Fruit fly (Drosophila melanogaster) whole organism, embryonic: ENCODE measurements around the gene CG43880.
A peak's percentile ranks its signal among the peaks of the same experiment; 100 is the strongest.

Experiments used
- B-H1 ChIP-seq: fragments of 200-800 bp; sonication (Bioruptor generic); IDR thresholded peaks from 3 replicates; pipeline ENCODE4 v1.3.6; 2022; ENCODE audit warnings: missing biosample characterization, missing genetic modification characterization
- Blimp-1 ChIP-seq: fragments of 200-800 bp; sonication (Bioruptor generic); optimal IDR thresholded peaks from 3 replicates; lab custom pipeline; 2018; ENCODE audit warnings: missing biosample characterization, missing genetic modification characterization, mild to moderate bottlenecking, moderate library complexity, missing genetic modification reagents
- CG12219 ChIP-seq: fragments of 200-800 bp; sonication (Bioruptor generic); optimal IDR thresholded peaks from 3 replicates; lab custom pipeline; 2018; ENCODE audit warnings: missing biosample characterization, mild to moderate bottlenecking, missing genetic modification characterization
- CG12769 ChIP-seq: fragments of 200-800 bp; sonication (Bioruptor generic); optimal IDR thresholded peaks from 2 replicates; lab custom pipeline; 2019; ENCODE audit warnings: missing biosample characterization, mild to moderate bottlenecking, missing genetic modification characterization, moderate library complexity
- CG15269 ChIP-seq: fragments of 200-800 bp; sonication (Bioruptor generic); optimal IDR thresholded peaks from 2 replicates; lab custom pipeline; 2018; ENCODE audit warnings: missing biosample characterization, mild to moderate bottlenecking, missing genetic modification characterization, moderate library complexity
- CG17568 ChIP-seq: fragments of 200-800 bp; sonication (Bioruptor generic); optimal IDR thresholded peaks from 2 replicates; lab custom pipeline; 2018; ENCODE audit warnings: missing biosample characterization, mild to moderate bottlenecking, missing genetic modification characterization, moderate library complexity
- CG31441 ChIP-seq: fragments of 200-800 bp; sonication (Bioruptor generic); IDR thresholded peaks from 2 replicates; pipeline ENCODE4 v1.3.6; 2022; ENCODE audit warnings: missing biosample characterization, missing genetic modification characterization
- CG32532 ChIP-seq: fragments of 200-800 bp; sonication (Bioruptor generic); IDR thresholded peaks from 2 replicates; pipeline ENCODE4 v1.3.6; 2022; ENCODE audit warnings: missing biosample characterization, missing genetic modification characterization
- CG3726 ChIP-seq: fragments of 200-800 bp; sonication (Bioruptor generic); IDR thresholded peaks from 3 replicates; pipeline ENCODE4, ENCODE4 v1.3.6; 2022; ENCODE audit warnings: missing biosample characterization, missing genetic modification characterization
- CG4282 ChIP-seq: fragments of 200-800 bp; sonication (Bioruptor generic); optimal IDR thresholded peaks from 2 replicates; lab custom pipeline; 2016; ENCODE audit warnings: missing biosample characterization, missing genetic modification characterization
- CG4360 ChIP-seq: fragments of 200-800 bp; sonication (Bioruptor generic); IDR thresholded peaks from 2 replicates; pipeline ENCODE4 v1.3.6; 2022; ENCODE audit warnings: missing biosample characterization, missing genetic modification characterization
- CG7987 ChIP-seq: fragments of 200-800 bp; sonication (Bioruptor generic); optimal IDR thresholded peaks from 2 replicates; lab custom pipeline; 2018; ENCODE audit warnings: missing biosample characterization, mild to moderate bottlenecking, missing genetic modification characterization, moderate library complexity
- CG9437 ChIP-seq: fragments of 200-800 bp; sonication (Bioruptor generic); optimal IDR thresholded peaks from 2 replicates; lab custom pipeline; 2018; ENCODE audit warnings: missing biosample characterization, mild to moderate bottlenecking, missing genetic modification characterization
- CG9727 ChIP-seq: fragments of 200-800 bp; sonication (Bioruptor generic); optimal IDR thresholded peaks from 3 replicates; lab custom pipeline; 2017; ENCODE audit warnings: missing biosample characterization, mild to moderate bottlenecking, missing genetic modification characterization
- CG9817 ChIP-seq: fragments of 200-800 bp; sonication (Bioruptor generic); optimal IDR thresholded peaks from 2 replicates; lab custom pipeline; 2018; ENCODE audit warnings: missing biosample characterization, mild to moderate bottlenecking, missing genetic modification characterization, moderate library complexity
- D19B ChIP-seq: fragments of 200-800 bp; sonication (Bioruptor generic); optimal IDR thresholded peaks from 2 replicates; lab custom pipeline; 2017; ENCODE audit warnings: missing biosample characterization, mild to moderate bottlenecking, missing genetic modification characterization
- Dp ChIP-seq: fragments of 200-800 bp; sonication (Bioruptor generic); optimal IDR thresholded peaks from 2 replicates; lab custom pipeline; 2018; ENCODE audit warnings: missing biosample characterization, mild to moderate bottlenecking, missing genetic modification characterization, moderate library complexity
- Ets65A ChIP-seq: fragments of 200-800 bp; sonication (Bioruptor generic); peaks from one replicate; lab custom pipeline; 2016; ENCODE audit warnings: missing biosample characterization, missing genetic modification characterization
- Lpt ChIP-seq: fragments of >200 bp; optimal IDR thresholded peaks from 2 replicates; lab custom pipeline; 2018; ENCODE audit warnings: missing biosample characterization, missing genetic modification characterization
- Mes4 ChIP-seq: fragments of 200-800 bp; sonication (Bioruptor generic); optimal IDR thresholded peaks from 2 replicates; lab custom pipeline; 2016; ENCODE audit warnings: missing biosample characterization, missing genetic modification characterization
- Nf-YC ChIP-seq: fragments of 200-800 bp; optimal IDR thresholded peaks from 3 replicates; lab custom pipeline; 2019; ENCODE audit warnings: missing biosample characterization, mild to moderate bottlenecking, missing genetic modification characterization, moderate library complexity
- Pdp1 ChIP-seq, 2 experiments: fragments of 200-800 bp; sonication (Bioruptor generic); optimal IDR thresholded peaks; 3 replicates each; lab custom pipeline; 2016; ENCODE audit warnings: missing biosample characterization in 2 of 2, missing genetic modification characterization in 2 of 2, mild to moderate bottlenecking in 1 of 2, moderate library complexity in 1 of 2
- Ssrp ChIP-seq: fragments of 200-800 bp; sonication (Bioruptor generic); optimal IDR thresholded peaks from 2 replicates; lab custom pipeline; 2018; ENCODE audit warnings: missing biosample characterization, mild to moderate bottlenecking, missing genetic modification characterization, moderate library complexity
- Xrp1 ChIP-seq: fragments of 200-800 bp; sonication (Bioruptor generic); IDR thresholded peaks from 2 replicates; pipeline ENCODE4 v1.3.6; 2022; ENCODE audit warnings: missing biosample characterization, missing genetic modification characterization
- ap ChIP-seq: fragments of 200-800 bp; sonication (Bioruptor generic); IDR thresholded peaks from 2 replicates; pipeline ENCODE4 v1.3.6; 2022; ENCODE audit warnings: missing biosample characterization, missing genetic modification characterization
- bab2 ChIP-seq: fragments of 200-800 bp; sonication (Bioruptor generic); optimal IDR thresholded peaks from 2 replicates; lab custom pipeline; 2016; ENCODE audit warnings: missing biosample characterization, missing genetic modification characterization
- bbx ChIP-seq: fragments of 200-800 bp; sonication (Bioruptor generic); IDR thresholded peaks from 2 replicates; pipeline ENCODE4 v1.3.6; 2022; ENCODE audit warnings: missing biosample characterization, missing genetic modification characterization; ENCODE audit not compliant: partially characterized antibody
- chif ChIP-seq, 2 experiments: fragments of 200-800 bp; sonication (Bioruptor generic); optimal IDR thresholded peaks; 3 replicates each; lab custom pipeline; 2016; ENCODE audit warnings: missing biosample characterization in 2 of 2, missing genetic modification characterization in 2 of 2
- chinmo ChIP-seq: fragments of 200-800 bp; sonication (Bioruptor generic); IDR thresholded peaks from 4 replicates; pipeline ENCODE4 v1.3.6; 2022; ENCODE audit warnings: missing biosample characterization, missing genetic modification characterization; ENCODE audit not compliant: partially characterized antibody
- ci ChIP-seq: fragments of 200-800 bp; sonication (Bioruptor generic); IDR thresholded peaks from 3 replicates; pipeline ENCODE4 v1.3.6; 2022; ENCODE audit warnings: missing biosample characterization, missing genetic modification characterization
- crol ChIP-seq: fragments of 200-800 bp; sonication (Bioruptor generic); IDR thresholded peaks from 2 replicates; pipeline ENCODE4 v1.3.6; 2022; ENCODE audit warnings: missing biosample characterization, missing genetic modification characterization
- dmrt11E ChIP-seq: fragments of 200-800 bp; sonication (Bioruptor generic); optimal IDR thresholded peaks from 3 replicates; lab custom pipeline; 2018; ENCODE audit warnings: missing biosample characterization, mild to moderate bottlenecking, missing genetic modification characterization, moderate library complexity
- dysf ChIP-seq: fragments of 200-800 bp; sonication (Bioruptor generic); IDR thresholded peaks from 3 replicates; pipeline ENCODE4 v1.3.6; 2022; ENCODE audit warnings: missing biosample characterization, missing genetic modification characterization
- exex ChIP-seq: fragments of 200-800 bp; sonication (Bioruptor generic); optimal IDR thresholded peaks from 4 replicates; lab custom pipeline; 2018; ENCODE audit warnings: missing biosample characterization, mild to moderate bottlenecking, missing genetic modification characterization, moderate library complexity
- fd64A ChIP-seq: fragments of 200-800 bp; sonication (Bioruptor generic); optimal IDR thresholded peaks from 3 replicates; lab custom pipeline; 2018; ENCODE audit warnings: missing biosample characterization, mild to moderate bottlenecking, missing genetic modification characterization
- gem ChIP-seq: fragments of 200-800 bp; sonication (Bioruptor generic); optimal IDR thresholded peaks from 2 replicates; lab custom pipeline; 2019; ENCODE audit warnings: missing biosample characterization, mild to moderate bottlenecking, missing genetic modification characterization, moderate library complexity
- hb ChIP-seq: fragments of 200-800 bp; sonication (Bioruptor generic); IDR thresholded peaks from 3 replicates; pipeline ENCODE4 v1.3.6; 2022; ENCODE audit warnings: missing biosample characterization, missing genetic modification characterization; ENCODE audit not compliant: partially characterized antibody
- hbn ChIP-seq: fragments of 200-800 bp; sonication (Bioruptor generic); IDR thresholded peaks from 2 replicates; pipeline ENCODE4 v1.3.6; 2022; ENCODE audit warnings: missing biosample characterization, missing genetic modification characterization; ENCODE audit not compliant: partially characterized antibody
- ken ChIP-seq: fragments of 200-800 bp; sonication (Bioruptor generic); IDR thresholded peaks from 3 replicates; pipeline ENCODE4 v1.3.6; 2022; ENCODE audit warnings: missing biosample characterization, missing genetic modification characterization
- lbe ChIP-seq: fragments of 200-800 bp; sonication (Bioruptor generic); optimal IDR thresholded peaks from 2 replicates; lab custom pipeline; 2016; ENCODE audit warnings: missing biosample characterization, mild to moderate bottlenecking, missing genetic modification characterization
- oc ChIP-seq: fragments of 200-800 bp; sonication (Bioruptor generic); optimal IDR thresholded peaks from 2 replicates; lab custom pipeline; 2018; ENCODE audit warnings: missing biosample characterization, mild to moderate bottlenecking, missing genetic modification characterization, moderate library complexity
- pb ChIP-seq: fragments of 200-800 bp; sonication (Bioruptor generic); optimal IDR thresholded peaks from 3 replicates; lab custom pipeline; 2016; ENCODE audit warnings: missing biosample characterization, missing genetic modification characterization
- phol ChIP-seq: fragments of 200-800 bp; sonication (Bioruptor generic); optimal IDR thresholded peaks from 3 replicates; lab custom pipeline; 2018; ENCODE audit warnings: missing biosample characterization, mild to moderate bottlenecking, missing genetic modification characterization, moderate library complexity
- prd ChIP-seq, 3 experiments: fragments of >200 bp in 2 of 3; fragments of 200-800 bp in 1 of 3; sonication (Bioruptor generic) in 1 of 3; optimal IDR thresholded peaks in 2 of 3; IDR thresholded peaks in 1 of 3; 2 replicates in 2 of 3; 3 replicates in 1 of 3; pipeline versions ENCODE4 v1.3.6 to Lab custom; 2017 to 2022; ENCODE audit warnings: missing biosample characterization in 1 of 3, missing genetic modification characterization in 1 of 3
- row ChIP-seq: fragments of 200-800 bp; sonication (Bioruptor generic); IDR thresholded peaks from 3 replicates; pipeline ENCODE4 v1.3.6; 2022; ENCODE audit warnings: missing biosample characterization, missing genetic modification characterization
- sens ChIP-seq: fragments of 200-800 bp; sonication (Bioruptor generic); peaks from one replicate; lab custom pipeline; 2016; ENCODE audit warnings: missing biosample characterization, missing genetic modification characterization
- so ChIP-seq: fragments of 200-800 bp; sonication (Bioruptor generic); IDR thresholded peaks from 3 replicates; pipeline ENCODE4 v1.3.6; 2022; ENCODE audit warnings: missing biosample characterization, missing genetic modification characterization
- sqz ChIP-seq: fragments of 200-800 bp; sonication (Bioruptor generic); optimal IDR thresholded peaks from 3 replicates; lab custom pipeline; 2018; ENCODE audit warnings: missing biosample characterization, mild to moderate bottlenecking, missing genetic modification characterization

The CG43880 gene

dm6 chr3L:7958083-7958482 lies 12.0 kb upstream of the CG43880 start (continued):
- TF ChIP-seq Ssrp (tag; lab: Kevin White, UChicago) = no peak
- TF ChIP-seq sens (GFP tag; lab: Kevin White, UChicago) = peak; percentile 78
- no peak for TF ChIP-seq lbe (GFP tag; lab: Kevin White, UChicago)
- peak; percentile 33 for TF ChIP-seq phol (tag; lab: Kevin White, UChicago)
- no peak for TF ChIP-seq CG7987 (GFP tag; lab: Kevin White, UChicago)
- no peak for TF ChIP-seq fd64A (GFP tag; lab: Kevin White, UChicago)
- peak; percentile 57 for TF ChIP-seq dmrt11E (tag; lab: Kevin White, UChicago)
- no peak for TF ChIP-seq CG9437
- peak; percentile 65 for TF ChIP-seq row
- peak; percentile 45 for TF ChIP-seq Blimp-1
- peak; percentile 17 for TF ChIP-seq CG9727 (GFP tag; lab: Kevin White, UChicago)
- peak; percentile 49; the same call in 1 of the 3 replicates for TF ChIP-seq ci
- no peak for TF ChIP-seq CG15269 (tag; lab: Kevin White, UChicago)

- TF ChIP-seq chif (GFP tag; optimal IDR thresholded peaks at IDR 0.05; lab: Kevin White, UChicago) = no peak
- TF ChIP-seq CG31441 (GFP tag; lab: Robert Waterston, UW) = 0 out of 2 replicates have a peak, but pooled peaks have one; percentile 17
- 0 out of 2 replicates have a peak, but pooled peaks have one; percentile 16 for TF ChIP-seq CG4360 (GFP tag; lab: Robert Waterston, UW)
- TF ChIP-seq sqz (GFP tag; lab: Kevin White, UChicago) = peak; percentile 38
- TF ChIP-seq pb (GFP tag; lab: Kevin White, UChicago) = no peak
- peak; percentile 16 for TF ChIP-seq gem (tag; lab: Kevin White, UChicago)
- no peak for TF ChIP-seq D19B (GFP tag; lab: Kevin White, UChicago)
- TF ChIP-seq bab2 (GFP tag; lab: Kevin White, UChicago) = no peak
- peak; percentile 60 for TF ChIP-seq Ets65A (GFP tag; lab: Kevin White, UChicago)
- no peak for TF ChIP-seq so (GFP tag; lab: Robert Waterston, UW)
- TF ChIP-seq hb = no peak
- TF ChIP-seq oc (tag; lab: Kevin White, UChicago) = peak; percentile 83
- no peak for TF ChIP-seq ken (GFP tag; lab: Robert Waterston, UW)
- TF ChIP-seq Xrp1 (GFP tag; lab: Robert Waterston, UW) = peak; percentile 29; the same call in 1 of the 2 replicates
- no peak for TF ChIP-seq CG12219 (GFP tag; lab: Kevin White, UChicago)
- TF ChIP-seq sens (GFP tag; lab: Kevin White, UChicago) = peak; percentile 26
- TF ChIP-seq prd (optimal IDR thresholded peaks at IDR 0.05; lab: Kevin White, UChicago) = no peak
- 0 out of 3 replicates have a peak, but pooled peaks have one; percentile 6 for TF ChIP-seq prd (GFP tag; IDR thresholded peaks at IDR 0.05; lab: Robert Waterston, UW)
These were observed 10.6 kb upstream of the CG43880 start for dm6 chr3L:7956718-7957117.

dm6 chr3L:7954967-7955366 lies 8.8 kb upstream of the CG43880 start:
- no peak for TF ChIP-seq CG4282
- TF ChIP-seq CG17568 (GFP tag; lab: Kevin White, UChicago) = no peak
- no peak for TF ChIP-seq chinmo
- no peak for TF ChIP-seq CG9817
- TF ChIP-seq dysf (GFP tag; lab: Robert Waterston, UW) = no peak
- TF ChIP-seq CG12769 (tag; lab: Kevin White, UChicago) = no peak
- no peak for TF ChIP-seq Mes4 (GFP tag; lab: Kevin White, UChicago)
- TF ChIP-seq CG32532 (GFP tag; lab: Robert Waterston, UW) = no peak
- TF ChIP-seq crol = peak; percentile 96
- TF ChIP-seq exex = peak; percentile 57
- TF ChIP-seq Lpt (GFP tag; lab: Kevin White, UChicago) = no peak
- no peak for TF ChIP-seq hbn (GFP tag; lab: Robert Waterston, UW)
- TF ChIP-seq bbx (GFP tag; lab: Robert Waterston, UW) = no peak
- no peak for TF ChIP-seq CG3726 (GFP tag; lab: Robert Waterston, UW)
- TF ChIP-seq Nf-YC = peak; percentile 87
- TF ChIP-seq CG9727 (GFP tag; lab: Kevin White, UChicago) = no peak
- no peak for TF ChIP-seq ap (GFP tag; lab: Robert Waterston, UW)
- TF ChIP-seq Pdp1 (GFP tag; optimal IDR thresholded peaks at IDR 0.05; lab: Kevin White, UChicago) = no peak
- no peak for TF ChIP-seq B-H1 (GFP tag; lab: Robert Waterston, UW)
- TF ChIP-seq Dp (GFP tag; lab: Kevin White, UChicago) = no peak
